ENCODE assay signal across 1 fruit fly cellular context in the genomic region with DNA sequence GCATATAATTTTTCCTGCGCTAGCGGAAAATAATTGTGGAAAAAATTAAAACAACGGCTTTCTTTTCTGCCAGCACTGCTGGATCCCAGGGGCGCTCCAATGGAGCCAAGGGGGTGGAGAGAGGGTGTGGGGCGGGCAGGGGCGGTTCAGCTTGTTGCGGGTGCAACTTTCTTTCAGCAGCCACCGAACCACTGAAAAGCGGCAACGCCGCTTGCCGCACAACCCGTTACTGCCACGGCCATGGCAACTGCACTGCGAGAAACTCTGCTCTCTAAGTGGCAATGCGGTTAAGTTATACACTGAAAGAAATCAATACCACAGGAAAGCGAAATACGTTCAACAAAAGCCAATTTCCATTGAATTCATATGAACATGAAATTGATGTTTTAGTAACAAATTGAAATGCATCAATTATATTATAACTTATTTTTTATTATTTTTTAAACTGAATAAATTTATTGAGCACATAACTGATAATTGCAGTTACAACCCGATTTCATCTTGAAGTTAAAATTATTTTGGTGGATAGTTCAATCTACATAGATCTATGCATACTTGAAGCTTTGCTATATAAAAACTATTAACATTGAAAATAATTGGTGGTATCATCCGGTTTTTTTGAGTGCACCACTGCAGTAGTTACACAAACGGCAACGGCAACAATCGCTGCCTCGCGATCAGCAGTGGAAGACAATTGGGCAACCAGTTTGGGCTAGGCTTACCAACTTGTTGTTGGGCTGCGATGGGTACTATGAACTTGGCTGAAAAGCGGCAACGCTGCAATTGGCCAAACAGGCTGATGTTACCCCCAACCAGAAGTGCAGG.
TF ChIP-seq lines count a peak whose summit lies in the region.

No protein-coding gene starts in this region.

TF ChIP-seq in whole organism, embryonic, 481 proteins besides CTCF, POLR2A, EP300 and RAD21 (continued from another document and continues in another):
- TF ChIP-seq CG15601 (tag; optimal IDR thresholded peaks at IDR 0.05; lab: Kevin White, UChicago) (peak; percentile 76), Ssrp (tag; optimal IDR thresholded peaks at IDR 0.05; lab: Kevin White, UChicago) (peak; percentile 86), CG18262 (tag; optimal IDR thresholded peaks at IDR 0.05; lab: Kevin White, UChicago) (peak; percentile 94), Sox102F (GFP tag; optimal IDR thresholded peaks at IDR 0.05; lab: Kevin White, UChicago) (peak; percentile 79), fd3F (GFP tag; optimal IDR thresholded peaks at IDR 0.05; lab: Kevin White, UChicago) (peak; percentile 38), Deaf1 (tag; optimal IDR thresholded peaks at IDR 0.05; lab: Kevin White, UChicago) (peak; percentile 52), disco-r (GFP tag; optimal IDR thresholded peaks at IDR 0.05; lab: Kevin White, UChicago) (no peak), mam (GFP tag; optimal IDR thresholded peaks at IDR 0.05; lab: Kevin White, UChicago) (peak; percentile 45), CG5953 (GFP tag; IDR thresholded peaks at IDR 0.05; lab: Robert Waterston, UW) (peak; percentile 77), vvl (GFP tag; IDR thresholded peaks at IDR 0.05; lab: Robert Waterston, UW) (peak; percentile 67; the same call in 1 of the 2 replicates), zen (tag; optimal IDR thresholded peaks at IDR 0.05; lab: Kevin White, UChicago) (peak; percentile 74), CG2889 (GFP tag; IDR thresholded peaks at IDR 0.05; lab: Robert Waterston, UW) (peak; percentile 67), CG11093 (GFP tag; IDR thresholded peaks at IDR 0.05; lab: Robert Waterston, UW) (0 out of 3 replicates have a peak, but pooled peaks have one; percentile 56), D19A (tag; optimal IDR thresholded peaks at IDR 0.05; lab: Kevin White, UChicago) (peak; percentile 82), Max (GFP tag; optimal IDR thresholded peaks at IDR 0.05; lab: Kevin White, UChicago) (peak; percentile 78), Dfd (GFP tag; optimal IDR thresholded peaks at IDR 0.05; lab: Kevin White, UChicago) (no peak), Atf3 (GFP tag; optimal IDR thresholded peaks at IDR 0.05; lab: Kevin White, UChicago) (peak; percentile 18), fd96Cb (tag; optimal IDR thresholded peaks at IDR 0.05; lab: Kevin White, UChicago) (peak; percentile 86), CG2202 (tag; optimal IDR thresholded peaks at IDR 0.05; lab: Kevin White, UChicago) (peak; percentile 56), ind (GFP tag; optimal IDR thresholded peaks at IDR 0.05; lab: Kevin White, UChicago) (peak; percentile 75), ERR (GFP tag; optimal IDR thresholded peaks at IDR 0.05; lab: Kevin White, UChicago) (no peak), Ada2b (GFP tag; IDR thresholded peaks at IDR 0.05; lab: Robert Waterston, UW) (peak; percentile 39), al (GFP tag; IDR thresholded peaks at IDR 0.05; lab: Robert Waterston, UW) (peak; percentile 27; the same call in 1 of the 2 replicates), CG6272 (GFP tag; IDR thresholded peaks at IDR 0.05; lab: Robert Waterston, UW) (peak; percentile 37; the same call in 1 of the 2 replicates), corto (GFP tag; optimal IDR thresholded peaks at IDR 0.05; lab: Kevin White, UChicago) (no peak), D19B (GFP tag; optimal IDR thresholded peaks at IDR 0.05; lab: Kevin White, UChicago) (peak; percentile 43), CG14965 (GFP tag; optimal IDR thresholded peaks at IDR 0.05; lab: Kevin White, UChicago; ENCODE audit: borderline replicate concordance) (no peak), Taf1 (GFP tag; IDR thresholded peaks at IDR 0.05; lab: Robert Waterston, UW) (peak; percentile 63; the same call in 1 of the 2 replicates), psq (GFP tag; optimal IDR thresholded peaks at IDR 0.05; lab: Kevin White, UChicago) (peak; percentile 55), pros (GFP tag; optimal IDR thresholded peaks at IDR 0.05; lab: Kevin White, UChicago) (peak; percentile 26), CG10543 (GFP tag; optimal IDR thresholded peaks at IDR 0.05; lab: Kevin White, UChicago) (peak; percentile 73), sd (tag; optimal IDR thresholded peaks at IDR 0.05; lab: Kevin White, UChicago) (peak; percentile 32), ken (GFP tag; IDR thresholded peaks at IDR 0.05; lab: Robert Waterston, UW) (peak; percentile 82), NC2α (GFP tag; optimal IDR thresholded peaks at IDR 0.05; lab: Kevin White, UChicago) (no peak), Hey (tag; optimal IDR thresholded peaks at IDR 0.05; lab: Kevin White, UChicago) (peak; percentile 43), CG2875 (GFP tag; optimal IDR thresholded peaks at IDR 0.05; lab: Kevin White, UChicago) (peak; percentile 72), CG7745 (tag; optimal IDR thresholded peaks at IDR 0.05; lab: Kevin White, UChicago) (no peak), NfI (GFP tag; optimal IDR thresholded peaks at IDR 0.05; lab: Kevin White, UChicago) (peak; percentile 71), CG8290 (GFP tag; optimal IDR thresholded peaks at IDR 0.05; lab: Kevin White, UChicago) (peak; percentile 43), CG8290 (tag; optimal IDR thresholded peaks at IDR 0.05; lab: Kevin White, UChicago) (peak; percentile 67 to 85), CG11398 (GFP tag; optimal IDR thresholded peaks at IDR 0.05; lab: Kevin White, UChicago) (no peak), Gsc (GFP tag; IDR thresholded peaks at IDR 0.05; lab: Robert Waterston, UW) (no peak), CG13123 (GFP tag; optimal IDR thresholded peaks at IDR 0.05; lab: Kevin White, UChicago) (peak; percentile 49), sqz (GFP tag; optimal IDR thresholded peaks at IDR 0.05; lab: Kevin White, UChicago) (peak; percentile 73), Sin3A (optimal IDR thresholded peaks at IDR 0.05; lab: Kevin White, UChicago) (no peak), CHES-1-like (GFP tag; optimal IDR thresholded peaks at IDR 0.05; lab: Kevin White, UChicago) (no peak), Atf6 (GFP tag; IDR thresholded peaks at IDR 0.05; lab: Robert Waterston, UW) (peak; percentile 85), CG7928 (GFP tag; optimal IDR thresholded peaks at IDR 0.05; lab: Kevin White, UChicago) (no peak), nerfin-2 (GFP tag; IDR thresholded peaks at IDR 0.05; lab: Robert Waterston, UW; ENCODE audit: partially characterized antibody) (peak; percentile 29; the same call in 1 of the 2 replicates), CG9817 (tag; optimal IDR thresholded peaks at IDR 0.05; lab: Kevin White, UChicago) (peak; percentile 30), GATAe (GFP tag; conservative IDR thresholded peaks at IDR 0.05; lab: Robert Waterston, UW) (no peak), gcm2 (GFP tag; optimal IDR thresholded peaks at IDR 0.05; lab: Kevin White, UChicago) (no peak), CG6854 (GFP tag; optimal IDR thresholded peaks at IDR 0.05; lab: Kevin White, UChicago) (peak; percentile 47), CG15011 (GFP tag; optimal IDR thresholded peaks at IDR 0.05; lab: Kevin White, UChicago) (peak; percentile 69), tna (GFP tag; IDR thresholded peaks at IDR 0.05; lab: Robert Waterston, UW; ENCODE audit: partially characterized antibody) (no peak), CG4820 (GFP tag; optimal IDR thresholded peaks at IDR 0.05; lab: Kevin White, UChicago) (peak; percentile 89), CG15269 (tag; optimal IDR thresholded peaks at IDR 0.05; lab: Kevin White, UChicago) (peak; percentile 79), zen2 (GFP tag; IDR thresholded peaks at IDR 0.05; lab: Robert Waterston, UW; ENCODE audit: partially characterized antibody) (no peak), CkIIα-i1 (GFP tag; IDR thresholded peaks at IDR 0.05; lab: Robert Waterston, UW) (no peak), CG16815 (GFP tag; optimal IDR thresholded peaks at IDR 0.05; lab: Kevin White, UChicago) (peak; percentile 77), pfk (GFP tag; optimal IDR thresholded peaks at IDR 0.05; lab: Kevin White, UChicago) (no peak), CG9609 (GFP tag; optimal IDR thresholded peaks at IDR 0.05; lab: Kevin White, UChicago) (peak; percentile 33), bigmax (GFP tag; optimal IDR thresholded peaks at IDR 0.05; lab: Kevin White, UChicago) (no peak), tup (GFP tag; optimal IDR thresholded peaks at IDR 0.05; lab: Kevin White, UChicago) (no peak), CG3847 (GFP tag; IDR thresholded peaks at IDR 0.05; lab: Robert Waterston, UW) (peak; percentile 59), CG11560 (tag; IDR thresholded peaks at IDR 0.05; lab: Robert Waterston, UW) (no peak), CG8944 (GFP tag; optimal IDR thresholded peaks at IDR 0.05; lab: Kevin White, UChicago) (no peak), CG32532 (GFP tag; IDR thresholded peaks at IDR 0.05; lab: Robert Waterston, UW) (peak; percentile 80), CG10267 (tag; optimal IDR thresholded peaks at IDR 0.05; lab: Kevin White, UChicago) (peak; percentile 81), Mrtf (GFP tag; IDR thresholded peaks at IDR 0.05; lab: Robert Waterston, UW) (no peak; the same call in 2 of the 3 replicates), CG6175 (GFP tag; IDR thresholded peaks at IDR 0.05; lab: Robert Waterston, UW) (peak; percentile 99), CG8765 (GFP tag; IDR thresholded peaks at IDR 0.05; lab: Robert Waterston, UW) (peak; percentile 49; the same call in 1 of the 2 replicates), CG30020 (tag; optimal IDR thresholded peaks at IDR 0.05; lab: Kevin White, UChicago) (peak; percentile 64), Xrp1 (GFP tag; IDR thresholded peaks at IDR 0.05; lab: Robert Waterston, UW) (peak; percentile 77), z (GFP tag; IDR thresholded peaks at IDR 0.05; lab: Robert Waterston, UW) (0 out of 3 replicates have a peak, but pooled peaks have one; percentile 26), B-H2 (GFP tag; optimal IDR thresholded peaks at IDR 0.05; lab: Kevin White, UChicago) (peak; percentile 59), CG4424 (GFP tag; optimal IDR thresholded peaks at IDR 0.05; lab: Kevin White, UChicago) (peak; percentile 86), Chrac-16 (GFP tag; optimal IDR thresholded peaks at IDR 0.05; lab: Kevin White, UChicago) (peak; percentile 72), CG6683 (GFP tag; optimal IDR thresholded peaks at IDR 0.05; lab: Kevin White, UChicago) (peak; percentile 60), fd102C (GFP tag; optimal IDR thresholded peaks at IDR 0.05; lab: Kevin White, UChicago) (no peak), kay (GFP tag; optimal IDR thresholded peaks at IDR 0.05; lab: Kevin White, UChicago) (peak; percentile 4), gfzf (GFP tag; optimal IDR thresholded peaks at IDR 0.05; lab: Kevin White, UChicago) (no peak), Kr (GFP tag; optimal IDR thresholded peaks at IDR 0.05; lab: Kevin White, UChicago) (peak; percentile 84), Mes4 (GFP tag; optimal IDR thresholded peaks at IDR 0.05; lab: Kevin White, UChicago) (no peak), sna (GFP tag; IDR thresholded peaks at IDR 0.05; lab: Robert Waterston, UW; ENCODE audit: partially characterized antibody) (no peak), CG8359 (GFP tag; optimal IDR thresholded peaks at IDR 0.05; lab: Kevin White, UChicago; ENCODE audit: borderline replicate concordance) (peak; percentile 74), CG12104 (GFP tag; optimal IDR thresholded peaks at IDR 0.05; lab: Kevin White, UChicago) (peak; percentile 72), tx (GFP tag; optimal IDR thresholded peaks at IDR 0.05; lab: Kevin White, UChicago) (peak; percentile 28), Scr (GFP tag; IDR thresholded peaks at IDR 0.05; lab: Robert Waterston, UW; ENCODE audit: partially characterized antibody) (no peak), hbn (GFP tag; IDR thresholded peaks at IDR 0.05; lab: Robert Waterston, UW; ENCODE audit: partially characterized antibody) (no peak), CG11247 (GFP tag; IDR thresholded peaks at IDR 0.05; lab: Robert Waterston, UW) (peak; percentile 46), NC2β (GFP tag; optimal IDR thresholded peaks at IDR 0.05; lab: Kevin White, UChicago) (no peak), CG1792 (GFP tag; optimal IDR thresholded peaks at IDR 0.05; lab: Kevin White, UChicago) (no peak), CG7786 (GFP tag; optimal IDR thresholded peaks at IDR 0.05; lab: Kevin White, UChicago) (peak; percentile 26), CG8924 (tag; optimal IDR thresholded peaks at IDR 0.05; lab: Kevin White, UChicago) (peak; percentile 87), CG15696 (tag; optimal IDR thresholded peaks at IDR 0.05; lab: Kevin White, UChicago) (peak; percentile 78), row (GFP tag; IDR thresholded peaks at IDR 0.05; lab: Robert Waterston, UW) (peak; percentile 79), CG11723 (GFP tag; optimal IDR thresholded peaks at IDR 0.05; lab: Kevin White, UChicago) (peak; percentile 73), CG42726 (GFP tag; IDR thresholded peaks at IDR 0.05; lab: Robert Waterston, UW; ENCODE audit: partially characterized antibody) (peak; percentile 81; the same call in 1 of the 2 replicates), cad (GFP tag; optimal IDR thresholded peaks at IDR 0.05; lab: Kevin White, UChicago) (no peak), CG6791 (GFP tag; IDR thresholded peaks at IDR 0.05; lab: Robert Waterston, UW; ENCODE audit: partially characterized antibody) (peak; percentile 76; the same call in 2 of the 3 replicates), vfl (GFP tag; optimal IDR thresholded peaks at IDR 0.05; lab: Kevin White, UChicago) (peak; percentile 5), Nf-YA (GFP tag; IDR thresholded peaks at IDR 0.05; lab: Robert Waterston, UW) (no peak; the same call in none of the 2 replicates), pnt (GFP tag; optimal IDR thresholded peaks at IDR 0.05; lab: Kevin White, UChicago) (peak; percentile 60), Spps (tag; optimal IDR thresholded peaks at IDR 0.05; lab: Kevin White, UChicago) (peak; percentile 49), Rfx (GFP tag; IDR thresholded peaks at IDR 0.05; lab: Robert Waterston, UW) (peak; percentile 73), CG13775 (GFP tag; optimal IDR thresholded peaks at IDR 0.05; lab: Kevin White, UChicago) (peak; percentile 81), gt (GFP tag; IDR thresholded peaks at IDR 0.05; lab: Robert Waterston, UW) (no peak), bbx (GFP tag; IDR thresholded peaks at IDR 0.05; lab: Robert Waterston, UW; ENCODE audit: partially characterized antibody) (peak; percentile 72), Hr39 (optimal IDR thresholded peaks at IDR 0.05; lab: Kevin White, UChicago) (no peak), CG1602 (GFP tag; optimal IDR thresholded peaks at IDR 0.05; lab: Kevin White, UChicago) (peak; percentile 76), CG34224 (GFP tag; IDR thresholded peaks at IDR 0.05; lab: Robert Waterston, UW; ENCODE audit: partially characterized antibody) (no peak), bsh (GFP tag; optimal IDR thresholded peaks at IDR 0.05; lab: Kevin White, UChicago) (peak; percentile 53 to 77), PHDP (tag; optimal IDR thresholded peaks at IDR 0.05; lab: Kevin White, UChicago) (peak; percentile 79), pzg (GFP tag; optimal IDR thresholded peaks at IDR 0.05; lab: Kevin White, UChicago) (no peak), Blimp-1 (GFP tag; optimal IDR thresholded peaks at IDR 0.05; lab: Kevin White, UChicago) (peak; percentile 78), CG3065 (GFP tag; optimal IDR thresholded peaks at IDR 0.05; lab: Kevin White, UChicago) (peak; percentile 16), Lim3 (GFP tag; IDR thresholded peaks at IDR 0.05; lab: Robert Waterston, UW) (no peak)
